Worm (Caenorhabditis elegans) whole organism, L3 larva: Measurements from ENCODE around the gene prx-14.

Experiments used
- aly-2 ChIP-seq: fragments of 150-350 bp; optimal IDR thresholded peaks from 2 replicates; lab custom pipeline; 2014; ENCODE audit warnings: missing biosample characterization, missing genetic modification characterization
- ceh-28 ChIP-seq: fragments of 150-350 bp; optimal IDR thresholded peaks from 2 replicates; lab custom pipeline; 2014; ENCODE audit warnings: missing biosample characterization, missing genetic modification reagents, missing genetic modification characterization
- daf-12 ChIP-seq: fragments of 150-350 bp; optimal IDR thresholded peaks from 2 replicates; lab custom pipeline; 2014; ENCODE audit warnings: missing biosample characterization, missing genetic modification reagents, missing genetic modification characterization
- egl-27 ChIP-seq: sonication (generic microtip); optimal IDR thresholded peaks from 4 replicates; lab custom pipeline; 2017; ENCODE audit warnings: missing biosample characterization, missing genetic modification reagents, missing genetic modification characterization
- egl-5 ChIP-seq: fragments of 150-350 bp; optimal IDR thresholded peaks from 2 replicates; lab custom pipeline; 2017; ENCODE audit warnings: missing biosample characterization, missing genetic modification reagents, missing genetic modification characterization, inconsistent platforms
- elt-1 ChIP-seq: fragments of 150-350 bp; optimal IDR thresholded peaks from 2 replicates; lab custom pipeline; 2014; ENCODE audit warnings: missing biosample characterization, missing genetic modification characterization
- elt-2 ChIP-seq: sonication (generic microtip); optimal IDR thresholded peaks from 2 replicates; lab custom pipeline; 2016; ENCODE audit warnings: missing genetic modification reagents, mild to moderate bottlenecking, missing genetic modification characterization, missing compliant biosample characterization
- eor-1 ChIP-seq, 2 experiments: fragments of 150-350 bp; optimal IDR thresholded peaks; 2 replicates each; lab custom pipeline; 2014 to 2018; ENCODE audit warnings: missing biosample characterization in 2 of 2, missing genetic modification characterization in 2 of 2
- fkh-10 ChIP-seq: sonication (generic microtip); optimal IDR thresholded peaks from 2 replicates; lab custom pipeline; 2017; ENCODE audit warnings: missing biosample characterization, missing genetic modification reagents, missing genetic modification characterization
- fkh-2 ChIP-seq: fragments of 150-350 bp; optimal IDR thresholded peaks from 2 replicates; lab custom pipeline; 2014; ENCODE audit warnings: missing biosample characterization, missing genetic modification reagents, missing genetic modification characterization
- fos-1 ChIP-seq: fragments of 150-350 bp; optimal IDR thresholded peaks from 2 replicates; lab custom pipeline; 2014; ENCODE audit warnings: missing biosample characterization, missing genetic modification characterization
- hmg-11 ChIP-seq: sonication (generic microtip); optimal IDR thresholded peaks from 2 replicates; lab custom pipeline; 2016; ENCODE audit warnings: missing genetic modification characterization, missing compliant biosample characterization
- jun-1 ChIP-seq: fragments of 150-350 bp; optimal IDR thresholded peaks from 2 replicates; lab custom pipeline; 2014; ENCODE audit warnings: missing biosample characterization, missing genetic modification reagents, missing genetic modification characterization
- lin-15B ChIP-seq: fragments of 150-350 bp; optimal IDR thresholded peaks from 2 replicates; lab custom pipeline; 2014; ENCODE audit warnings: missing biosample characterization, missing genetic modification characterization
- lin-39 ChIP-seq: fragments of 150-350 bp; optimal IDR thresholded peaks from 2 replicates; lab custom pipeline; 2018; ENCODE audit warnings: missing biosample characterization, missing genetic modification reagents, missing genetic modification characterization
- mml-1 ChIP-seq: fragments of 150-350 bp; sonication (generic microtip); optimal IDR thresholded peaks from 3 replicates; lab custom pipeline; 2014; ENCODE audit warnings: missing biosample characterization, missing genetic modification characterization
- nfya-1 ChIP-seq: sonication (generic microtip); optimal IDR thresholded peaks from 2 replicates; lab custom pipeline; 2017; ENCODE audit warnings: missing genetic modification characterization, mild to moderate bottlenecking, missing compliant biosample characterization, antibody characterized with exemption, moderate library complexity; ENCODE audit not compliant: insufficient read depth
- nhr-11 ChIP-seq: fragments of 150-350 bp; optimal IDR thresholded peaks from 2 replicates; lab custom pipeline; 2014; ENCODE audit warnings: missing biosample characterization, missing genetic modification characterization
- nhr-12 ChIP-seq: fragments of 150-350 bp; optimal IDR thresholded peaks from 2 replicates; lab custom pipeline; 2014; ENCODE audit warnings: missing biosample characterization, missing genetic modification characterization
- nhr-23 ChIP-seq: fragments of 150-350 bp; optimal IDR thresholded peaks from 2 replicates; lab custom pipeline; 2014; ENCODE audit warnings: missing biosample characterization, missing genetic modification reagents, missing genetic modification characterization
- nhr-25 ChIP-seq: sonication (generic microtip); optimal IDR thresholded peaks from 2 replicates; lab custom pipeline; 2017; ENCODE audit warnings: missing biosample characterization, missing genetic modification characterization
- nhr-28 ChIP-seq: fragments of 150-350 bp; optimal IDR thresholded peaks from 2 replicates; lab custom pipeline; 2014; ENCODE audit warnings: missing biosample characterization, missing genetic modification characterization
- nhr-43 ChIP-seq: sonication (generic microtip); optimal IDR thresholded peaks from 2 replicates; lab custom pipeline; 2016; ENCODE audit warnings: mild to moderate bottlenecking, missing genetic modification characterization, missing compliant biosample characterization; ENCODE audit not compliant: poor library complexity, severe bottlenecking
- nhr-67 ChIP-seq: fragments of 150-350 bp; optimal IDR thresholded peaks from 2 replicates; lab custom pipeline; 2014; ENCODE audit warnings: missing biosample characterization, missing genetic modification characterization
- nhr-76 ChIP-seq: fragments of 150-350 bp; sonication (generic microtip); optimal IDR thresholded peaks from 5 replicates; lab custom pipeline; 2014; ENCODE audit warnings: missing biosample characterization, missing genetic modification characterization
- nhr-77 ChIP-seq: fragments of 150-350 bp; optimal IDR thresholded peaks from 2 replicates; lab custom pipeline; 2014; ENCODE audit warnings: missing biosample characterization, missing genetic modification characterization
- pha-4 ChIP-seq: fragments of 150-350 bp; optimal IDR thresholded peaks from 2 replicates; lab custom pipeline; 2014; ENCODE audit warnings: missing biosample characterization, missing genetic modification reagents, missing genetic modification characterization
- sea-2 ChIP-seq: fragments of 150-350 bp; sonication (generic microtip); optimal IDR thresholded peaks from 4 replicates; lab custom pipeline; 2014; ENCODE audit warnings: missing biosample characterization, missing genetic modification reagents, missing genetic modification characterization
- skn-1 ChIP-seq: fragments of 150-350 bp; optimal IDR thresholded peaks from 2 replicates; lab custom pipeline; 2014; ENCODE audit warnings: missing biosample characterization, missing genetic modification characterization
- snpc-4 ChIP-seq: fragments of 150-350 bp; optimal IDR thresholded peaks from 2 replicates; lab custom pipeline; 2014; ENCODE audit warnings: missing biosample characterization, missing genetic modification characterization
- unc-39 ChIP-seq: sonication (generic microtip); optimal IDR thresholded peaks from 4 replicates; lab custom pipeline; 2017; ENCODE audit warnings: missing biosample characterization, missing genetic modification characterization
- zag-1 ChIP-seq: fragments of 150-350 bp; optimal IDR thresholded peaks from 2 replicates; lab custom pipeline; 2014; ENCODE audit warnings: missing biosample characterization, missing genetic modification characterization
- ztf-4 ChIP-seq: fragments of 150-350 bp; optimal IDR thresholded peaks from 2 replicates; lab custom pipeline; 2014; ENCODE audit warnings: missing biosample characterization, missing genetic modification characterization

Gene prx-14

DNA sequence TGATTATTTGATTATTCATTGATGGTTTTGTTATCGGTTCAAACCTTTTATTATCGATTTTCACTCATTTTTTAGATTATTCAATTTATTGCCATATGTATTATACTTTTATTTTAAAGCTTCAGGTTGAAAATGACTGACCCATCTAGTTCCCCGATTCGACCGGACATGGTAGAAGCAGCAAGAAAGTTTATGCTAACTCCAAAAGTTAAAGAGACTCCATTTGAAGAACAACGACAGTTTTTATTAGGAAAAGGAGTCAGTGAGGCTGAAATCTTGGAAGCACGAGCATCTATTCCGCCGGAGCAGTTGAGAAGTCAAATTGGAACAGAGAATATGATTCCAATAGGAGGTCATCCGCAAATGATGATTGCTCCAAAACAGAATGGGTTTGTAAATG lies at the start of gene prx-14:
TSS of gene prx-14 (plus strand) at position 120 of the 400 bp plus-strand sequence.
- TF ChIP-seq pha-4 (tag; lab: Kevin White, UChicago), result peak; percentile 8
- no peak for TF ChIP-seq nhr-43 (tag; lab: Kevin White, UChicago)
- TF ChIP-seq elt-2 (tag; lab: Kevin White, UChicago), result peak; percentile 0
- no peak for TF ChIP-seq aly-2

DNA sequence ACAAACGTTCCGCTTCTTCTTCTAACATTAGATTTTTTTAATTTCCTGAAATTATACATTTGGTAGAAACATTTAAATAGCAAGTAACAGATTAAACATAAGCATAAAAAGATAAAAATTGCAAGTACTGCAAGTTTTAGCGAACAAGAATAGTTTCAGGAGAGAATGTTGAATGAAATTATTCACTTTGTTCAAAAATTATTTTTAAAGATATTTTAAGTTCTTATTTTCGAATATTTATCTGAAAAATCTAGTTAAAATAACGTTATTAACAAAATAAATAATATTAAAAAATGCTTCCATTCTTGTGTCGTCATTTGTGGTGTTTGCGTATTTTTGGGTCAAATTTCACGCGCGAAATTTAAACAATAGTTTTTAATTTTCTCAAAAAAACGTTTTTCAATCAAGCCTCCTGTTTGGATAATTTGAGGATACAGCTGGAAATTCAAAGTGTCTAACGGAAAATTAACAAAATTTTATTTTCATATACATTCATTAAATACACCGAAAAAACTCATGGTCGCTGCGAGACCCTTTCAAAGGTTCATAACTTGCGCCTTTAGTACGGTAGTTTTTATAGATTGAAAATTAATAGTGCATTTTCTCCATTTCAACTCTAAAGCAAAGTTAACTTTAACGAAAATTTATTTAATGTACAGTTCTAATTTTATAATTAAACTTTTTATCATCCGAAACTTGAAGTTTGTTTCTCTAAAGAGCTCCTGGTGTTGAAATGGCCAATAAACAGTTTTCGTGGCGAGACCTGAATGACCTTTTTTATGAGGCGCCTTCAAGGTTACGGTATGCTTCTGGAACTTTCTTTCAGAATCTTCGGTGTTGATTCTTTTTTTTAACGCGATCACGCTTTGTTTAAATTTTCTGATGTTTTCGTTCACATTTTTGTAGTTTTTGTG lies 40.4 kb upstream of the prx-14 start, which contains the start of gene skih-2:
TSS of gene skih-2 (minus strand) at position 51 of the 914 bp plus-strand sequence.
- no peak for TF ChIP-seq jun-1 (tag; lab: Kevin White, UChicago)
- TF ChIP-seq nhr-23 (tag; lab: Kevin White, UChicago), result peak; percentile 33
- no peak for TF ChIP-seq elt-2 (tag; lab: Kevin White, UChicago)
- no peak for TF ChIP-seq nhr-11
- no peak for TF ChIP-seq elt-1 (tag; lab: Kevin White, UChicago)
- peak; percentile 73 for TF ChIP-seq pha-4 (tag; lab: Kevin White, UChicago)
- peak; percentile 62 for TF ChIP-seq nfya-1 (tag; lab: Kevin White, UChicago)
- no peak for TF ChIP-seq daf-12
- no peak for TF ChIP-seq mml-1 (tag; lab: Kevin White, UChicago)
- TF ChIP-seq lin-15B (tag; lab: Kevin White, UChicago), result peak; percentile 28
- no peak for TF ChIP-seq ceh-28 (tag; lab: Kevin White, UChicago)
- TF ChIP-seq skn-1 (tag; lab: Kevin White, UChicago), result no peak
- no peak for TF ChIP-seq egl-5 (tag; lab: Kevin White, UChicago)
- no peak for TF ChIP-seq nhr-67
- TF ChIP-seq sea-2 (GFP tag; lab: Kevin White, UChicago), result no peak
- no peak for TF ChIP-seq fos-1
- peak; percentile 14 for TF ChIP-seq nhr-25 (tag; lab: Kevin White, UChicago)

DNA sequence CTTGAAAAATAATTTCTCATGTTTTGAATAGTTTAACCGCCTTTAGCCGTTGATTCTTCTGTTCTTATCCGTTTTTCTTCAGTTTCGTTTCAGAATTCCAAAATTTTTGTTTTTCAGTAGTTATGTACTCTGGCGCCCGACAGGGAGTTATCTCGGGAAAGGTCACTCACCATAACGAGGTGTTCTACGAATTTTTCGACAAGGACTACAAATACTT lies 39.8 kb upstream of the prx-14 start, which contains the start of gene F01G4.4:
TSS of gene F01G4.4 (plus strand) at position 118 of the 217 bp plus-strand sequence.
- TF ChIP-seq nhr-23 (tag; lab: Kevin White, UChicago) (no peak), nhr-12 (tag; lab: Kevin White, UChicago) (no peak), zag-1 (tag; lab: Kevin White, UChicago) (no peak), skn-1 (tag; lab: Kevin White, UChicago) (no peak), elt-2 (tag; lab: Kevin White, UChicago) (no peak), hmg-11 (tag; lab: Kevin White, UChicago) (no peak), nhr-11 (no peak), lin-39 (no peak), sea-2 (GFP tag; lab: Kevin White, UChicago) (no peak), nhr-25 (tag; lab: Kevin White, UChicago) (no peak), nhr-28 (tag; lab: Kevin White, UChicago) (no peak), unc-39 (no peak), nhr-43 (tag; lab: Kevin White, UChicago) (no peak), lin-15B (tag; lab: Kevin White, UChicago) (no peak), ztf-4 (no peak), nhr-77 (tag; lab: Kevin White, UChicago) (no peak), fkh-2 (tag; lab: Kevin White, UChicago) (no peak)

DNA sequence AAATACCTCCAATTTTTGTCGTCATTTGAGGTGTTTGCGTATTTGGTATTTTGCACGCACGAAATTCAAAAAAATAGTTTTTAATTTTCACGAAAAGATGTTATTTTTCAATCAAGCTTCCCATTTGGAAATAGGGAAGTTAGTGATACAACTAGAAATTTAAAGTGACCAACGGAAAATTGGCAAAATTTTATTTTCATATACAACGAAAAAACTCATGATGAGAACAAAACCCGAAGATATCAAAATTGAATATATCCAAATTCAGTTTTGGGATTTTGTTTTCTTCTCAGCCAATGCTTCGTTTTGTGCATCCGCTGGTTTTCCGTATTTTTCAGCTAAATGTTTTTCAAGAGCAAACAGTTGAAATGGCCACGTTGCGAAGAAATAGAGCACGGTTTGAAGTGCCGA lies 37.0 kb upstream of the prx-14 start:
- TF ChIP-seq skn-1 (tag; lab: Kevin White, UChicago) (no peak), nhr-11 (no peak), eor-1 (tag; optimal IDR thresholded peaks at IDR 0.05; lab: Kevin White, UChicago) (no peak), nhr-67 (no peak), nfya-1 (tag; lab: Kevin White, UChicago) (no peak), snpc-4 (tag; lab: Kevin White, UChicago) (no peak), sea-2 (GFP tag; lab: Kevin White, UChicago) (no peak), fkh-10 (no peak), egl-27 (no peak), ceh-28 (tag; lab: Kevin White, UChicago) (no peak), nhr-76 (tag; lab: Kevin White, UChicago) (no peak)
